Worm (Caenorhabditis elegans) whole organism, L1 larva: ENCODE results near the gene C14F11.7.

Experiments used
- alr-1 ChIP-seq: fragments of 200-800 bp; sonication (Bioruptor generic); optimal IDR thresholded peaks from 2 replicates; lab custom pipeline; 2018; ENCODE audit warnings: borderline replicate concordance, mild to moderate bottlenecking, missing genetic modification characterization, missing compliant biosample characterization
- ama-1 ChIP-seq: fragments of 150-350 bp; optimal IDR thresholded peaks from 2 replicates; lab custom pipeline; 2014
- dsc-1 ChIP-seq: sonication (generic microtip); optimal IDR thresholded peaks from 2 replicates; lab custom pipeline; 2016; ENCODE audit warnings: mild to moderate bottlenecking, missing genetic modification characterization, missing compliant biosample characterization
- elt-2 ChIP-seq: sonication (generic microtip); optimal IDR thresholded peaks from 2 replicates; lab custom pipeline; 2016; ENCODE audit warnings: missing genetic modification characterization, mild to moderate bottlenecking, inconsistent platforms, missing compliant biosample characterization, missing genetic modification reagents
- lsy-2 ChIP-seq, 2 experiments: fragments of 150-350 bp; optimal IDR thresholded peaks; 2 replicates each; lab custom pipeline; 2014; ENCODE audit warnings: missing biosample characterization in 2 of 2, missing genetic modification characterization in 2 of 2
- nhr-11 ChIP-seq: fragments of 150-350 bp; optimal IDR thresholded peaks from 2 replicates; lab custom pipeline; 2014; ENCODE audit warnings: missing biosample characterization, missing genetic modification characterization
- nhr-76 ChIP-seq: sonication (generic microtip); optimal IDR thresholded peaks from 2 replicates; lab custom pipeline; 2017; ENCODE audit warnings: missing biosample characterization, missing genetic modification characterization
- nhr-90 ChIP-seq: sonication (generic microtip); optimal IDR thresholded peaks from 2 replicates; lab custom pipeline; 2016; ENCODE audit warnings: mild to moderate bottlenecking, missing genetic modification characterization, missing compliant biosample characterization; ENCODE audit not compliant: poor library complexity
- snpc-4 ChIP-seq: fragments of 150-350 bp; optimal IDR thresholded peaks from 2 replicates; lab custom pipeline; 2014; ENCODE audit warnings: missing biosample characterization, missing genetic modification characterization
- snu-23 ChIP-seq: sonication (generic microtip); optimal IDR thresholded peaks from 2 replicates; lab custom pipeline; 2016; ENCODE audit warnings: missing genetic modification characterization, missing compliant biosample characterization
- swsn-7 ChIP-seq: sonication (generic microtip); optimal IDR thresholded peaks from 2 replicates; lab custom pipeline; 2016; ENCODE audit warnings: missing genetic modification characterization, missing compliant biosample characterization
- unc-130 ChIP-seq: fragments of 150-350 bp; optimal IDR thresholded peaks from 2 replicates; lab custom pipeline; 2017; ENCODE audit warnings: missing biosample characterization, missing genetic modification characterization, inconsistent platforms
- unc-30 ChIP-seq: sonication (generic microtip); optimal IDR thresholded peaks from 2 replicates; lab custom pipeline; 2017; ENCODE audit warnings: missing biosample characterization, missing genetic modification characterization
- unc-62 ChIP-seq: fragments of 150-350 bp; optimal IDR thresholded peaks from 2 replicates; lab custom pipeline; 2014; ENCODE audit warnings: missing biosample characterization, missing genetic modification reagents, missing genetic modification characterization

DNA sequence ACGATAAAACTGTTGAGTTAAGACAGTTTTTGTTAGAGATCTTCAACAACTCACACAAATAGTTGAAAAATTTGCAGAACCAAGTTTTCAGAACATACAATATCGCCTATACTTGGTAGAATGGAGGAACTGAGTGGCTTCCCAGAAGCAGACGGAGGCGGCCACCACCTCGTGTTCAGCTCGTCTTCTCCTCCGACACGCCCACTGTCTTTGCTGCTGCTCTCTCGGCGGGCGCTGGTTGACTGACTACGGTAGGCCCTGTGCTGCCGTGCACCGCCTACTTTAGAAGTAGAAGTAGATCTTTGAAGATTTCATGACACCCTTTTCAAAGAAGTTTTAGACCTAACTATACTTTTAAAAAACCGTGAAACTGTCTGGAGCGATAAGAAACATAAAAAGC is 46.3 kb downstream of the C14F11.7 start:
- TF ChIP-seq lsy-2 (tag; optimal IDR thresholded peaks at IDR 0.05; lab: Kevin White, UChicago) (no peak), nhr-76 (no peak), alr-1 (tag; lab: Kevin White, UChicago) (no peak), unc-130 (tag; lab: Kevin White, UChicago) (no peak), ama-1 (no peak), nhr-90 (tag; lab: Kevin White, UChicago) (no peak), snpc-4 (tag; lab: Kevin White, UChicago) (no peak), swsn-7 (tag; lab: Kevin White, UChicago) (no peak), snu-23 (GFP tag; lab: Kevin White, UChicago) (no peak), unc-62 (GFP tag; lab: Kevin White, UChicago) (no peak), dsc-1 (tag; lab: Kevin White, UChicago) (no peak), unc-30 (tag; lab: Kevin White, UChicago) (no peak), nhr-11 (tag; lab: Kevin White, UChicago) (no peak), elt-2 (tag; lab: Kevin White, UChicago) (no peak)
